Worm (Caenorhabditis elegans) whole organism, L4 larva: ENCODE data around the gene dlc-2.
A peak's percentile ranks its signal among the peaks of the same experiment; 100 is the strongest.

Source experiments
- R02D3.7 ChIP-seq: fragments of 150-350 bp; sonication (generic microtip); optimal IDR thresholded peaks from 3 replicates; lab custom pipeline; 2014; ENCODE audit warnings: missing biosample characterization, missing genetic modification characterization
- T20F7.1 ChIP-seq: fragments of 200-800 bp; sonication (Bioruptor generic); optimal IDR thresholded peaks from 2 replicates; lab custom pipeline; 2018; ENCODE audit warnings: mild to moderate bottlenecking, missing genetic modification characterization, missing compliant biosample characterization
- Y5F2A.4 ChIP-seq: fragments of 200-800 bp; sonication (Bioruptor generic); optimal IDR thresholded peaks from 2 replicates; lab custom pipeline; 2018; ENCODE audit warnings: mild to moderate bottlenecking, missing genetic modification characterization, missing compliant biosample characterization
- aha-1 ChIP-seq: fragments of 150-350 bp; peaks from one replicate; lab custom pipeline; 2014; ENCODE audit warnings: missing biosample characterization, missing genetic modification characterization
- ama-1 ChIP-seq: fragments of 150-350 bp; optimal IDR thresholded peaks from 2 replicates; lab custom pipeline; 2014; ENCODE audit warnings: inconsistent platforms, mixed read lengths
- daf-16 ChIP-seq, 3 experiments: sonication (generic microtip); optimal IDR thresholded peaks; 2 replicates each; lab custom pipeline; 2016 to 2017; ENCODE audit warnings: missing genetic modification characterization in 3 of 3, missing genetic modification reagents in 3 of 3, mild to moderate bottlenecking in 2 of 3, missing compliant biosample characterization in 2 of 3, missing biosample characterization in 1 of 3, moderate library complexity in 1 of 3
- daf-19 ChIP-seq: fragments of 200-800 bp; sonication (Bioruptor generic); conservative IDR thresholded peaks from 2 replicates; pipeline ENCODE4 v1.3.6; 2022; ENCODE audit warnings: missing genetic modification characterization, missing compliant biosample characterization
- daf-8 ChIP-seq: fragments of 200-800 bp; sonication (Bioruptor generic); IDR thresholded peaks from 2 replicates; pipeline ENCODE4 v1.3.6; 2022; ENCODE audit warnings: missing genetic modification characterization, missing compliant biosample characterization
- dpl-1 ChIP-seq: fragments of 150-350 bp; optimal IDR thresholded peaks from 2 replicates; lab custom pipeline; 2014; ENCODE audit warnings: missing biosample characterization, missing genetic modification reagents, missing genetic modification characterization
- hif-1 ChIP-seq, 2 experiments: sonication (generic microtip); optimal IDR thresholded peaks; 2 replicates each; lab custom pipeline; 2016 to 2017; ENCODE audit warnings: missing compliant biosample characterization in 2 of 2, missing genetic modification characterization in 2 of 2, missing genetic modification reagents in 2 of 2, missing genotype in 2 of 2, mild to moderate bottlenecking in 1 of 2
- hlh-30 ChIP-seq: sonication (generic microtip); optimal IDR thresholded peaks from 2 replicates; lab custom pipeline; 2017; ENCODE audit warnings: antibody characterized with exemption, mild to moderate bottlenecking, missing genetic modification characterization, missing compliant biosample characterization; ENCODE audit not compliant: insufficient read depth
- hmg-1.1 ChIP-seq: fragments of 200-800 bp; sonication (Bioruptor generic); IDR thresholded peaks from 2 replicates; pipeline ENCODE4 v1.3.6; 2022; ENCODE audit warnings: missing genetic modification reagents, missing genetic modification characterization, missing compliant biosample characterization
- lin-1 ChIP-seq: fragments of 200-800 bp; sonication (Bioruptor generic); IDR thresholded peaks from 2 replicates; pipeline ENCODE4 v1.3.6; 2022; ENCODE audit warnings: missing genetic modification reagents, missing genetic modification characterization, missing compliant biosample characterization
- lin-13 ChIP-seq: fragments of 150-350 bp; optimal IDR thresholded peaks from 2 replicates; lab custom pipeline; 2014; ENCODE audit warnings: missing biosample characterization, missing genetic modification reagents, missing genetic modification characterization
- lin-15B ChIP-seq: fragments of 150-350 bp; sonication (generic microtip); optimal IDR thresholded peaks from 3 replicates; lab custom pipeline; 2014; ENCODE audit warnings: missing biosample characterization, missing genetic modification characterization
- lin-38 ChIP-seq: fragments of 200-800 bp; sonication (Bioruptor generic); IDR thresholded peaks from 2 replicates; pipeline ENCODE4 v1.3.6; 2022; ENCODE audit warnings: missing genetic modification reagents, missing genetic modification characterization, missing compliant biosample characterization
- lsy-2 ChIP-seq, 2 experiments: fragments of 150-350 bp in 1 of 2; sonication (generic microtip) in 1 of 2; optimal IDR thresholded peaks; 2 replicates each; lab custom pipeline; 2014 to 2017; ENCODE audit warnings: missing biosample characterization in 2 of 2, missing genetic modification characterization in 2 of 2
- madf-5 ChIP-seq, 2 experiments: fragments of 200-800 bp; sonication (Bioruptor generic); IDR thresholded peaks; 2 replicates each; pipeline ENCODE4 v1.3.6; 2022; ENCODE audit warnings: missing compliant biosample characterization in 2 of 2, missing genetic modification characterization in 2 of 2
- mdl-1 ChIP-seq, 2 experiments: fragments of 150-350 bp in 1 of 2; sonication (generic microtip) in 1 of 2; optimal IDR thresholded peaks; 2 replicates each; lab custom pipeline; 2014 to 2017; ENCODE audit warnings: missing biosample characterization in 2 of 2, missing genetic modification characterization in 2 of 2
- mep-1 ChIP-seq: fragments of 150-350 bp; sonication (generic microtip); optimal IDR thresholded peaks from 3 replicates; lab custom pipeline; 2014; ENCODE audit warnings: missing biosample characterization, missing genetic modification characterization
- mes-2 ChIP-seq: sonication (generic microtip); optimal IDR thresholded peaks from 2 replicates; lab custom pipeline; 2016; ENCODE audit warnings: missing genotype, mild to moderate bottlenecking, missing genetic modification characterization, missing compliant biosample characterization; ENCODE audit not compliant: poor library complexity, severe bottlenecking
- nhr-11 ChIP-seq: fragments of 150-350 bp; optimal IDR thresholded peaks from 2 replicates; lab custom pipeline; 2014; ENCODE audit warnings: missing biosample characterization, missing genetic modification characterization
- nhr-111 ChIP-seq: fragments of 200-800 bp; sonication (Bioruptor generic); optimal IDR thresholded peaks from 2 replicates; lab custom pipeline; 2018; ENCODE audit warnings: mild to moderate bottlenecking, missing genetic modification characterization, missing compliant biosample characterization
- nhr-237 ChIP-seq: sonication (generic microtip); optimal IDR thresholded peaks from 2 replicates; lab custom pipeline; 2017; ENCODE audit warnings: missing biosample characterization, missing genetic modification characterization
- nhr-28 ChIP-seq: fragments of 150-350 bp; optimal IDR thresholded peaks from 2 replicates; lab custom pipeline; 2014; ENCODE audit warnings: missing biosample characterization, missing genetic modification characterization
- nhr-48 ChIP-seq: sonication (generic microtip); optimal IDR thresholded peaks from 2 replicates; lab custom pipeline; 2016; ENCODE audit warnings: mild to moderate bottlenecking, missing genetic modification characterization, missing compliant biosample characterization
- nhr-6 ChIP-seq: fragments of 150-350 bp; optimal IDR thresholded peaks from 2 replicates; lab custom pipeline; 2014; ENCODE audit warnings: missing biosample characterization, missing genetic modification characterization
- pha-4 ChIP-seq, 2 experiments: fragments of 150-350 bp in 1 of 2; fragments of 200-800 bp in 1 of 2; sonication (Bioruptor generic) in 1 of 2; IDR thresholded peaks in 1 of 2; optimal IDR thresholded peaks in 1 of 2; 2 replicates each; pipeline versions ENCODE4 v1.3.6 to Lab custom; 2014 to 2022; ENCODE audit warnings: missing genetic modification characterization in 2 of 2, missing genetic modification reagents in 2 of 2, missing biosample characterization in 1 of 2, missing compliant biosample characterization in 1 of 2
- pqm-1 ChIP-seq: sonication (generic microtip); optimal IDR thresholded peaks from 2 replicates; lab custom pipeline; 2017; ENCODE audit warnings: missing biosample characterization, missing genetic modification characterization
- rbr-2 ChIP-seq: sonication (generic microtip); optimal IDR thresholded peaks from 2 replicates; lab custom pipeline; 2016; ENCODE audit warnings: missing genotype, missing genetic modification characterization, missing compliant biosample characterization
- saeg-2 ChIP-seq: fragments of 200-800 bp; sonication (Bioruptor generic); IDR thresholded peaks from 2 replicates; pipeline ENCODE4 v1.3.6; 2022; ENCODE audit warnings: missing genetic modification reagents, missing genetic modification characterization, missing compliant biosample characterization
- tag-97 ChIP-seq: fragments of 200-800 bp; sonication (Bioruptor generic); IDR thresholded peaks from 2 replicates; pipeline ENCODE4 v1.3.6; 2022; ENCODE audit warnings: missing genetic modification characterization, missing compliant biosample characterization
- unc-62 ChIP-seq, 3 experiments: fragments of 150-350 bp in 1 of 3; sonication (generic microtip); optimal IDR thresholded peaks in 2 of 3; peaks in 1 of 3; 1 replicate in 1 of 3; 2 replicates in 2 of 3; lab custom pipeline; 2014 to 2017; ENCODE audit warnings: missing biosample characterization in 3 of 3, missing genetic modification characterization in 3 of 3, missing genetic modification reagents in 3 of 3, missing genotype in 1 of 3
- zip-2 ChIP-seq: fragments of 150-350 bp; optimal IDR thresholded peaks from 2 replicates; lab custom pipeline; 2014; ENCODE audit warnings: missing biosample characterization, missing genetic modification characterization
- ztf-11 ChIP-seq: fragments of 150-350 bp; optimal IDR thresholded peaks from 2 replicates; lab custom pipeline; 2014; ENCODE audit warnings: missing biosample characterization, missing genetic modification characterization
- ztf-7 ChIP-seq: fragments of 150-350 bp; optimal IDR thresholded peaks from 2 replicates; lab custom pipeline; 2014; ENCODE audit warnings: missing biosample characterization, missing genetic modification characterization

The dlc-2 gene

DNA sequence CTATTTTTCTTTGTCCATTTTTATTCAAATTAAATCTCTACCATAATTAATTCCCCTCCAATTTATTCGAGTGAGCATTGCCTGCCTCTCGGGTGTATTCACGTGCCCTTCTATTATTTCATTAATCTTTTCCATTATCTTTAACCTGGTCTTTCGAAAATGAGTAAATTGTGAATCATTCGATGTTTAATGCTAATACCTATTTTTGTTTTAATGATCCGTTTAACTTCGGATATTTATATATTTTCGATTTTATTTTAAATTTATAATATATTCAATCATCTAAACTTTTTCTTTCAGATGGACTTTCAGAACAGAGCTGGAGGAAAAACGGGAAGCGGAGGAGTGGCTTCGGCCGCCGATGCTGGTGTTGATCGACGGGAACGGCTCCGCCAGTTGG is 27.2 kb downstream of the dlc-2 start, which contains the start of gene repo-1:
repo-1 (plus strand) TSS at position 301 of the 400 bp plus-strand sequence.
- TF ChIP-seq daf-8 (GFP tag; lab: Robert Waterston, UW) (no peak), lin-1 (GFP tag; lab: Robert Waterston, UW) (no peak), pqm-1 (tag; lab: Kevin White, UChicago) (no peak), Y5F2A.4 (GFP tag; lab: Kevin White, UChicago) (no peak), aha-1 (tag; lab: Kevin White, UChicago) (peak; percentile 71), pha-4 (GFP tag; IDR thresholded peaks at IDR 0.05; lab: Robert Waterston, UW) (0 out of 2 replicates have a peak, but pooled peaks have one; percentile 11), pha-4 (tag; optimal IDR thresholded peaks at IDR 0.05; lab: Kevin White, UChicago) (no peak)

DNA sequence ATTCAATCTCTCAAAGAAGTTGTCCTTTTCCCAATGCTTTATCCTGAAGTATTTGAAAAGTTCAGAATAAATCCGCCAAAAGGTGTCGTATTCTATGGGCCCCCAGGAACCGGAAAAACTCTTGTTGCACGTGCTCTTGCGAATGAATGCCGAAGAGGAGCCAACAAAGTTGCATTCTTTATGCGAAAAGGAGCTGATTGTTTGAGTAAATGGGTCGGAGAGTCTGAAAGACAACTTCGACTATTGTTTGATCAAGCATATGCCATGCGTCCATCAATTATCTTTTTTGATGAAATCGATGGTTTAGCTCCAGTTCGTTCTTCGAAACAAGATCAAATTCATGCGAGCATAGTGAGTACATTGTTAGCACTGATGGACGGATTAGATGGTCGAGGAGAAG is 30.6 kb downstream of the dlc-2 start:
- TF ChIP-seq daf-16 (GFP tag; optimal IDR thresholded peaks at IDR 0.05; lab: Kevin White, UChicago) (no peak), daf-16 (tag; optimal IDR thresholded peaks at IDR 0.05; lab: Kevin White, UChicago) (no peak), unc-62 (GFP tag; optimal IDR thresholded peaks at IDR 0.05 in 1 of 2; lab: Kevin White, UChicago) (peak in 1 of 2 experiments; percentile 63), unc-62 (tag; optimal IDR thresholded peaks at IDR 0.05; lab: Kevin White, UChicago) (no peak), pqm-1 (tag; lab: Kevin White, UChicago) (no peak), nhr-11 (no peak)

DNA sequence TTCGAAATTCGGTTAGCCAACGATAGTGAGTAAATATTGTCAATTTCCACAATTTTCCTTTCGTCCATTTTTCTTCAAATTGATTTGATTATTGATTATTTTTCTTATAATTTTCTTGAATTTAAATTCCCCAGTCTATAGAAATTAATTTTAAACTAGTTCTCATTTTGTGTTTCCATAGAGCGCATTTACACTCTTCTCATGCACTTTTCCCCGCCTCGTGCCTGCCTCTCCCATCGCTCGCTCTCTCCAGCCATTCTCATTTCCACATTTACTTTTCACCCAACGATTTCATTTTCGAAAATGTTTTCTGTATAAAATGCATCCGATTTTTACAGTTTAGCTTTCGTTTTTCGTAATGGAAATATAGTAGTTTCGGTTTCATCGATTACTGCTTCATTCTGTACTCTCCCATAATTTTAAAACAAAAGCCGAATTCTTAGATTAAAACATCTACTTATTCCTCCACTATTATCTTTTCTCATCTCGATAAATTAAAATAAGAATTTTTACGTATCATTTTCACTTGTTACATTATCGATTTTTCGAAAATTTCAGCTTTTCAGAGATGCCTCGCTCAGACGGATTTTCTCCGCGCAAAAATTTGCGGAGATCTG is 32.4 kb downstream of the dlc-2 start, which contains the start of gene lex-1:
lex-1 (plus strand) TSS at position 567 of the 617 bp plus-strand sequence.
- TF ChIP-seq nhr-237 (tag; lab: Kevin White, UChicago) (no peak), nhr-48 (tag; lab: Kevin White, UChicago) (no peak), dpl-1 (GFP tag; lab: Kevin White, UChicago) (peak; percentile 69), mep-1 (tag; lab: Kevin White, UChicago) (peak; percentile 46), nhr-28 (tag; lab: Kevin White, UChicago) (peak; percentile 19), daf-19 (GFP tag; lab: Robert Waterston, UW) (no peak), lin-15B (tag; lab: Kevin White, UChicago) (no peak), ama-1 (peak; percentile 48), lin-13 (GFP tag; lab: Kevin White, UChicago) (no peak), mdl-1 (tag; optimal IDR thresholded peaks at IDR 0.05; lab: Kevin White, UChicago) (peak in 1 of 2 experiments; percentile 84), hif-1 (tag; optimal IDR thresholded peaks at IDR 0.05; lab: Kevin White, UChicago) (peak in 1 of 2 experiments; percentile 1), saeg-2 (GFP tag; lab: Robert Waterston, UW) (no peak), lsy-2 (tag; optimal IDR thresholded peaks at IDR 0.05; lab: Kevin White, UChicago) (peak in 1 of 2 experiments; percentile 64), hmg-1.1 (GFP tag; lab: Robert Waterston, UW) (0 out of 2 replicates have a peak, but pooled peaks have one; percentile 25), lin-38 (GFP tag; lab: Robert Waterston, UW) (peak; percentile 81), hlh-30 (tag; lab: Kevin White, UChicago) (peak; percentile 90), zip-2 (tag; lab: Kevin White, UChicago) (no peak)

DNA sequence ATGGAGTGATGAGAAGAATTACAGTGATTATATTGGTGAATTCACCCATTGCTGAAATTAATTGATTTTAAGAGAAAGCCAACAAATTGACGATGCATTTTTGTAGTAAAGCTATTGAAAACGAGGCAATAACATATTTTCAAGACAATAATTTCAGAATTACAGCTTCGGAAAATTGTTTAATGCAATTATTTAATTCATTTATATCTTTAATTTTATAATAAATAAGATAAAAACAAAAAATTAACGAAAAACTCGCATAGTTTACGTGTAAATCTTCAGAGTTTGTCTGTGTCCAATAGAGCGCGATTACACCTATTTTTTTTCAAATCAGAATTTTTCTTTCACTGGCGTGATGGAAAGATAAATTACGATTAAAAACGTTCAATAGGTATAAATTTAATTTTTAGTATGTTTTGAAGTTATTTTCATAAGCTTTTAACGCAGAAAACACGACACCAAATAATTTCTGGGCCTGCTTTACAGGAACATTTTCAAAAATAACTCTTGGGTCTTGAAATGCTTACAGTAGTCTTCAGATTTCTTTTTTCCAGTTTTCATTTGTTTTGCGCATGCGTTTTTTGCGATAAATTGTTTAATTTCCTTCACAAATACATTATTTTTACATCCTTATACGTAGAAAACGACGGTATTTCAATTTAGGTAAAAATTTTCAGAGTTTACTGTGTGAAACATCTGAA is 33.1 kb downstream of the dlc-2 start, which contains the start of gene tmed-1:
tmed-1 (minus strand) TSS at position 51 of the 701 bp plus-strand sequence.
- TF ChIP-seq nhr-111: no peak
- no peak for TF ChIP-seq ztf-7 (tag; lab: Kevin White, UChicago)
- TF ChIP-seq T20F7.1: no peak
- no peak for TF ChIP-seq rbr-2 (tag; lab: Kevin White, UChicago)
- no peak for TF ChIP-seq ztf-11 (tag; lab: Kevin White, UChicago)
- no peak for TF ChIP-seq madf-5 (GFP tag; IDR thresholded peaks at IDR 0.05; lab: Robert Waterston, UW)
- no peak for TF ChIP-seq lin-13 (GFP tag; lab: Kevin White, UChicago)
- no peak for TF ChIP-seq tag-97
- no peak for TF ChIP-seq hmg-1.1 (GFP tag; lab: Robert Waterston, UW)
- TF ChIP-seq ama-1: no peak
- no peak for TF ChIP-seq nhr-6 (tag; lab: Kevin White, UChicago)
- TF ChIP-seq R02D3.7 (tag; lab: Kevin White, UChicago): no peak
- TF ChIP-seq mes-2 (tag; lab: Kevin White, UChicago): no peak
